Fruit fly (Drosophila melanogaster) whole organism, embryonic: ENCODE measurements around the gene alpha-PheRS.

ENCODE experiments used
- Atf3 ChIP-seq: fragments of 200-800 bp; sonication (Bioruptor generic); optimal IDR thresholded peaks from 3 replicates; lab custom pipeline; 2016; ENCODE audit warnings: missing biosample characterization, missing genetic modification characterization
- CG10321 ChIP-seq: fragments of 200-800 bp; sonication (Bioruptor generic); IDR thresholded peaks from 2 replicates; pipeline ENCODE4 v1.3.6; 2022; ENCODE audit warnings: missing biosample characterization, missing genetic modification characterization
- CG15073 ChIP-seq: fragments of 200-800 bp; sonication (Bioruptor generic); optimal IDR thresholded peaks from 2 replicates; lab custom pipeline; 2016; ENCODE audit warnings: missing biosample characterization, missing genetic modification characterization
- CG15696 ChIP-seq: fragments of 200-800 bp; sonication (Bioruptor generic); optimal IDR thresholded peaks from 2 replicates; lab custom pipeline; 2019; ENCODE audit warnings: missing biosample characterization, mild to moderate bottlenecking, missing genetic modification characterization, moderate library complexity
- CG2875 ChIP-seq: fragments of 200-800 bp; sonication (Bioruptor generic); optimal IDR thresholded peaks from 2 replicates; lab custom pipeline; 2017; ENCODE audit warnings: missing biosample characterization, mild to moderate bottlenecking, missing genetic modification characterization, missing genetic modification reagents
- CG3065 ChIP-seq: fragments of 200-800 bp; sonication (Bioruptor generic); optimal IDR thresholded peaks from 2 replicates; lab custom pipeline; 2016; ENCODE audit warnings: missing biosample characterization, missing genetic modification characterization
- CG31388 ChIP-seq: fragments of 200-800 bp; sonication (Bioruptor generic); optimal IDR thresholded peaks from 2 replicates; lab custom pipeline; 2016; ENCODE audit warnings: missing biosample characterization, missing genetic modification characterization
- CG3726 ChIP-seq: fragments of 200-800 bp; sonication (Bioruptor generic); IDR thresholded peaks from 3 replicates; pipeline ENCODE4, ENCODE4 v1.3.6; 2022; ENCODE audit warnings: missing biosample characterization, missing genetic modification characterization
- CG6254 ChIP-seq: fragments of 200-800 bp; sonication (Bioruptor generic); optimal IDR thresholded peaks from 3 replicates; lab custom pipeline; 2017; ENCODE audit warnings: mild to moderate bottlenecking, missing biosample characterization, missing genetic modification reagents, missing genetic modification characterization
- CG6272 ChIP-seq: fragments of 200-800 bp; sonication (Bioruptor generic); IDR thresholded peaks from 2 replicates; pipeline ENCODE4 v1.3.6; 2022; ENCODE audit warnings: missing biosample characterization, missing genetic modification characterization
- CG6791 ChIP-seq: fragments of 200-800 bp; sonication (Bioruptor generic); IDR thresholded peaks from 3 replicates; pipeline ENCODE4 v1.3.6; 2022; ENCODE audit warnings: missing biosample characterization, missing genetic modification characterization; ENCODE audit not compliant: partially characterized antibody
- CG7963 ChIP-seq: fragments of 200-800 bp; sonication (Bioruptor generic); IDR thresholded peaks from 3 replicates; pipeline ENCODE4 v1.3.6; 2022; ENCODE audit warnings: missing biosample characterization, missing genetic modification characterization; ENCODE audit not compliant: partially characterized antibody
- Camta ChIP-seq: fragments of 200-800 bp; sonication (Bioruptor generic); optimal IDR thresholded peaks from 2 replicates; lab custom pipeline; 2016; ENCODE audit warnings: missing biosample characterization, missing genetic modification characterization
- Chrac-16 ChIP-seq: fragments of 200-800 bp; sonication (Bioruptor generic); optimal IDR thresholded peaks from 3 replicates; lab custom pipeline; 2016; ENCODE audit warnings: missing biosample characterization, missing genetic modification characterization
- D ChIP-seq, 2 experiments: fragments of 200-800 bp in 1 of 2; fragments of >200 bp in 1 of 2; sonication (Bioruptor generic) in 1 of 2; optimal IDR thresholded peaks; 2 replicates in 1 of 2; 3 replicates in 1 of 2; lab custom pipeline; 2017; ENCODE audit warnings: mild to moderate bottlenecking in 1 of 2, missing biosample characterization in 1 of 2, missing genetic modification characterization in 1 of 2, missing genetic modification reagents in 1 of 2
- Dref ChIP-seq: fragments of 200-800 bp; sonication (Bioruptor generic); IDR thresholded peaks from 2 replicates; pipeline ENCODE4 v1.3.6; 2022; ENCODE audit warnings: missing biosample characterization, missing genetic modification characterization
- E2f2 ChIP-seq: fragments of 200-800 bp; sonication (Bioruptor generic); IDR thresholded peaks from 2 replicates; pipeline ENCODE4 v1.3.6; 2022; ENCODE audit warnings: missing biosample characterization, missing genetic modification characterization
- H15 ChIP-seq: fragments of 200-800 bp; sonication (Bioruptor generic); IDR thresholded peaks from 3 replicates; pipeline ENCODE4 v1.3.6; 2022; ENCODE audit warnings: missing biosample characterization, missing genetic modification characterization
- Hmr ChIP-seq: fragments of 200-800 bp; sonication (Bioruptor generic); optimal IDR thresholded peaks from 3 replicates; lab custom pipeline; 2017; ENCODE audit warnings: mild to moderate bottlenecking, missing biosample characterization, missing genetic modification reagents, missing genetic modification characterization
- Lhr ChIP-seq: fragments of 200-800 bp; sonication (Bioruptor generic); optimal IDR thresholded peaks from 3 replicates; lab custom pipeline; 2017; ENCODE audit warnings: mild to moderate bottlenecking, missing biosample characterization, missing genetic modification reagents, missing genetic modification characterization
- Mrtf ChIP-seq: fragments of 200-800 bp; sonication (Bioruptor generic); IDR thresholded peaks from 3 replicates; pipeline ENCODE4 v1.3.6; 2022; ENCODE audit warnings: missing biosample characterization, missing genetic modification characterization
- Optix ChIP-seq: fragments of 200-800 bp; sonication (Bioruptor generic); IDR thresholded peaks from 3 replicates; pipeline ENCODE4 v1.3.6; 2022; ENCODE audit warnings: missing biosample characterization, missing genetic modification characterization
- Pdp1 ChIP-seq, 2 experiments: fragments of 200-800 bp; sonication (Bioruptor generic); optimal IDR thresholded peaks; 3 replicates each; lab custom pipeline; 2016; ENCODE audit warnings: missing biosample characterization in 2 of 2, missing genetic modification characterization in 2 of 2, mild to moderate bottlenecking in 1 of 2, moderate library complexity in 1 of 2
- Sox102F ChIP-seq: fragments of 200-800 bp; sonication (Bioruptor generic); optimal IDR thresholded peaks from 2 replicates; lab custom pipeline; 2018; ENCODE audit warnings: missing biosample characterization, mild to moderate bottlenecking, missing genetic modification characterization, moderate library complexity
- Spps ChIP-seq: fragments of 200-800 bp; sonication (Bioruptor generic); optimal IDR thresholded peaks from 2 replicates; lab custom pipeline; 2018; ENCODE audit warnings: missing biosample characterization, mild to moderate bottlenecking, missing genetic modification characterization
- Ssrp ChIP-seq: fragments of 200-800 bp; sonication (Bioruptor generic); optimal IDR thresholded peaks from 2 replicates; lab custom pipeline; 2018; ENCODE audit warnings: missing biosample characterization, mild to moderate bottlenecking, missing genetic modification characterization, moderate library complexity
- ato ChIP-seq: fragments of 200-800 bp; sonication (Bioruptor generic); IDR thresholded peaks from 2 replicates; pipeline ENCODE4 v1.3.6; 2022; ENCODE audit warnings: missing biosample characterization, missing genetic modification characterization; ENCODE audit not compliant: partially characterized antibody
- bsh ChIP-seq, 2 experiments: fragments of 200-800 bp; sonication (Bioruptor generic); optimal IDR thresholded peaks; 2 replicates each; lab custom pipeline; 2017 to 2018; ENCODE audit warnings: mild to moderate bottlenecking in 2 of 2, missing biosample characterization in 2 of 2, missing genetic modification characterization in 2 of 2, moderate library complexity in 1 of 2
- cato ChIP-seq: fragments of 200-800 bp; sonication (Bioruptor generic); optimal IDR thresholded peaks from 2 replicates; lab custom pipeline; 2016; ENCODE audit warnings: missing biosample characterization, missing genetic modification characterization, borderline replicate concordance
- chm ChIP-seq: fragments of 200-800 bp; sonication (Bioruptor generic); IDR thresholded peaks from 2 replicates; pipeline ENCODE4 v1.3.6; 2022; ENCODE audit warnings: missing biosample characterization, missing genetic modification characterization
- chn ChIP-seq: fragments of 200-800 bp; sonication (Bioruptor generic); optimal IDR thresholded peaks from 2 replicates; lab custom pipeline; 2016; ENCODE audit warnings: missing biosample characterization, missing genetic modification characterization
- crol ChIP-seq: fragments of 200-800 bp; sonication (Bioruptor generic); IDR thresholded peaks from 2 replicates; pipeline ENCODE4 v1.3.6; 2022; ENCODE audit warnings: missing biosample characterization, missing genetic modification characterization
- dysf ChIP-seq: fragments of 200-800 bp; sonication (Bioruptor generic); IDR thresholded peaks from 3 replicates; pipeline ENCODE4 v1.3.6; 2022; ENCODE audit warnings: missing biosample characterization, missing genetic modification characterization
- exex ChIP-seq: fragments of 200-800 bp; sonication (Bioruptor generic); optimal IDR thresholded peaks from 4 replicates; lab custom pipeline; 2018; ENCODE audit warnings: missing biosample characterization, mild to moderate bottlenecking, missing genetic modification characterization, moderate library complexity
- gcm2 ChIP-seq: fragments of 200-800 bp; sonication (Bioruptor generic); optimal IDR thresholded peaks from 2 replicates; lab custom pipeline; 2016; ENCODE audit warnings: missing biosample characterization, missing genetic modification characterization
- gt ChIP-seq: fragments of 200-800 bp; sonication (Bioruptor generic); IDR thresholded peaks from 2 replicates; pipeline ENCODE4 v1.3.6; 2022; ENCODE audit warnings: missing biosample characterization, missing genetic modification characterization
- insv ChIP-seq, 2 experiments: fragments of 200-800 bp; sonication (Bioruptor generic); optimal IDR thresholded peaks; 3 replicates each; lab custom pipeline; 2016 to 2018; ENCODE audit warnings: missing biosample characterization in 2 of 2, missing genetic modification characterization in 2 of 2
- inv ChIP-seq: fragments of 200-800 bp; sonication (Bioruptor generic); IDR thresholded peaks from 2 replicates; pipeline ENCODE4 v1.3.6; 2022; ENCODE audit warnings: missing biosample characterization, missing genetic modification characterization; ENCODE audit not compliant: partially characterized antibody
- lab ChIP-seq: fragments of 200-800 bp; sonication (Bioruptor generic); optimal IDR thresholded peaks from 3 replicates; lab custom pipeline; 2017; ENCODE audit warnings: missing biosample characterization, missing genetic modification characterization, mild to moderate bottlenecking, moderate library complexity, missing genetic modification reagents
- lbe ChIP-seq: fragments of 200-800 bp; sonication (Bioruptor generic); optimal IDR thresholded peaks from 2 replicates; lab custom pipeline; 2016; ENCODE audit warnings: missing biosample characterization, mild to moderate bottlenecking, missing genetic modification characterization
- pan ChIP-seq, 4 experiments: fragments of >200 bp in 3 of 4; fragments of 200-800 bp in 1 of 4; sonication (Bioruptor generic) in 1 of 4; optimal IDR thresholded peaks in 3 of 4; IDR thresholded peaks in 1 of 4; 2 replicates each; pipeline versions ENCODE4 v1.3.6 to Lab custom; 2017 to 2022; ENCODE audit warnings: missing biosample characterization in 2 of 4, missing genetic modification characterization in 2 of 4, mixed read lengths in 1 of 4
- pb ChIP-seq: fragments of 200-800 bp; sonication (Bioruptor generic); optimal IDR thresholded peaks from 3 replicates; lab custom pipeline; 2016; ENCODE audit warnings: missing biosample characterization, missing genetic modification characterization
- psq ChIP-seq: fragments of 200-800 bp; sonication (Bioruptor generic); optimal IDR thresholded peaks from 2 replicates; lab custom pipeline; 2017; ENCODE audit warnings: missing biosample characterization, missing genetic modification characterization
- row ChIP-seq: fragments of 200-800 bp; sonication (Bioruptor generic); IDR thresholded peaks from 3 replicates; pipeline ENCODE4 v1.3.6; 2022; ENCODE audit warnings: missing biosample characterization, missing genetic modification characterization
- shn ChIP-seq: fragments of 200-800 bp; sonication (Bioruptor generic); optimal IDR thresholded peaks from 3 replicates; lab custom pipeline; 2016; ENCODE audit warnings: missing biosample characterization, missing genetic modification characterization
- sima ChIP-seq: fragments of 200-800 bp; sonication (Bioruptor generic); optimal IDR thresholded peaks from 2 replicates; lab custom pipeline; 2016; ENCODE audit warnings: missing biosample characterization, missing genetic modification characterization
- so ChIP-seq: fragments of 200-800 bp; sonication (Bioruptor generic); IDR thresholded peaks from 3 replicates; pipeline ENCODE4 v1.3.6; 2022; ENCODE audit warnings: missing biosample characterization, missing genetic modification characterization
- sob ChIP-seq: fragments of 200-800 bp; sonication (Bioruptor generic); IDR thresholded peaks from 2 replicates; pipeline ENCODE4 v1.3.6; 2022; ENCODE audit warnings: missing biosample characterization, missing genetic modification characterization
- usp ChIP-seq: fragments of >200 bp; optimal IDR thresholded peaks from 2 replicates; lab custom pipeline; 2017; ENCODE audit warnings: missing biosample characterization, missing genetic modification characterization
- vvl ChIP-seq: fragments of 200-800 bp; sonication (Bioruptor generic); IDR thresholded peaks from 2 replicates; pipeline ENCODE4 v1.3.6; 2022; ENCODE audit warnings: missing biosample characterization, missing genetic modification characterization

alpha-PheRS gene

DNA sequence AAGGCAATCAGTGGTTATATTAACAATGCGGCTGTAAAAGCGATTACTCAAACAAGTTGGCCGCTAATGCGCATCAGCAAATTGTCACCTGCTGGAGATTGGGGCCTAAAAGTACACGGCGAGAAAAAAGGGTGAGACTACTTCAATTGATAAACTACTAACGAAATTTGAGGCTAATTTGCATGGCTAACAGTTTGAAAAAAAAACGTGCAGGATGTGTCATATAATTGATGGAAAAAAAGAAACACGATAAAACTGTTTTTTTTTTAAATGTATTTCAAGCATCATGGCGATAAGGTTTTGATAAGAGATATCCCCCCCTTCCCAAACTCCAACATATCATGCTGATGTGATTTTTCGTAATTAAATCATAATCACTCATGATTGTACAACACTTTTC is 32.7 kb downstream of the alpha-PheRS start (continued):
- TF ChIP-seq Spps (tag; lab: Kevin White, UChicago) = no peak
- peak; percentile 17 for TF ChIP-seq pb (GFP tag; lab: Kevin White, UChicago)
- TF ChIP-seq pan (optimal IDR thresholded peaks at IDR 0.05; lab: Kevin White, UChicago) = no peak
- TF ChIP-seq pan (GFP tag; optimal IDR thresholded peaks at IDR 0.05 in 1 of 2, IDR thresholded peaks at IDR 0.05 in 1 of 2) = peak in 1 of 2 experiments; percentile 50
- peak; percentile 69 for TF ChIP-seq lab (GFP tag; lab: Kevin White, UChicago)
- no peak for TF ChIP-seq Chrac-16
- TF ChIP-seq inv (GFP tag; lab: Robert Waterston, UW) = no peak
- no peak for TF ChIP-seq crol (GFP tag; lab: Robert Waterston, UW)
- TF ChIP-seq CG15696 (tag; lab: Kevin White, UChicago) = no peak
- no peak for TF ChIP-seq E2f2
- TF ChIP-seq vvl (GFP tag; lab: Robert Waterston, UW) = peak; percentile 60; the same call in 1 of the 2 replicates
- TF ChIP-seq Camta (GFP tag; lab: Kevin White, UChicago) = no peak
- no peak for TF ChIP-seq lbe (GFP tag; lab: Kevin White, UChicago)
- peak; percentile 1 for TF ChIP-seq Sox102F
- TF ChIP-seq sima (GFP tag; lab: Kevin White, UChicago) = no peak
- no peak for TF ChIP-seq H15 (GFP tag; lab: Robert Waterston, UW)
- no peak for TF ChIP-seq usp (GFP tag; lab: Kevin White, UChicago)
- no peak for TF ChIP-seq gt (GFP tag; lab: Robert Waterston, UW)
- TF ChIP-seq Mrtf (GFP tag; lab: Robert Waterston, UW) = no peak
- TF ChIP-seq row (GFP tag; lab: Robert Waterston, UW) = peak; percentile 66
- TF ChIP-seq exex (tag; lab: Kevin White, UChicago) = no peak
- no peak for TF ChIP-seq CG6254
- no peak for TF ChIP-seq CG3065 (GFP tag; lab: Kevin White, UChicago)
- no peak for TF ChIP-seq chn (GFP tag; lab: Kevin White, UChicago)
- no peak for TF ChIP-seq gcm2 (GFP tag; lab: Kevin White, UChicago)
- no peak for TF ChIP-seq ato (GFP tag; lab: Robert Waterston, UW)
- TF ChIP-seq CG10321 (GFP tag; lab: Robert Waterston, UW) = no peak
- no peak for TF ChIP-seq CG2875 (GFP tag; lab: Kevin White, UChicago)
- no peak for TF ChIP-seq CG6791 (GFP tag; lab: Robert Waterston, UW)
- peak; percentile 65; the same call in 2 of the 3 replicates for TF ChIP-seq dysf (GFP tag; lab: Robert Waterston, UW)
- no peak for TF ChIP-seq Optix (GFP tag; lab: Robert Waterston, UW)
- peak in 1 of 2 experiments; percentile 14 for TF ChIP-seq Pdp1 (GFP tag; optimal IDR thresholded peaks at IDR 0.05; lab: Kevin White, UChicago)
- no peak for TF ChIP-seq CG15073 (GFP tag; lab: Kevin White, UChicago)
- no peak for TF ChIP-seq shn (GFP tag; lab: Kevin White, UChicago)
- no peak for TF ChIP-seq CG7963
- TF ChIP-seq CG31388 (GFP tag; lab: Kevin White, UChicago) = no peak
- peak; percentile 69 for TF ChIP-seq Hmr (GFP tag; lab: Kevin White, UChicago)
- no peak for TF ChIP-seq chm (GFP tag; lab: Robert Waterston, UW)
- TF ChIP-seq CG6272 (GFP tag; lab: Robert Waterston, UW) = no peak
- no peak for TF ChIP-seq bsh (GFP tag; optimal IDR thresholded peaks at IDR 0.05; lab: Kevin White, UChicago)
- no peak for TF ChIP-seq CG3726 (GFP tag; lab: Robert Waterston, UW)
- TF ChIP-seq insv (GFP tag; optimal IDR thresholded peaks at IDR 0.05; lab: Kevin White, UChicago) = no peak
- TF ChIP-seq Lhr (GFP tag; lab: Kevin White, UChicago) = no peak
- TF ChIP-seq sob (GFP tag; lab: Robert Waterston, UW) = no peak
- TF ChIP-seq cato (GFP tag; lab: Kevin White, UChicago) = no peak
- TF ChIP-seq psq (GFP tag; lab: Kevin White, UChicago) = no peak
- no peak for TF ChIP-seq Dref (GFP tag; lab: Robert Waterston, UW)
- TF ChIP-seq Ssrp = no peak
- no peak for TF ChIP-seq Atf3
- TF ChIP-seq D (optimal IDR thresholded peaks at IDR 0.05; lab: Kevin White, UChicago) = no peak
- no peak for TF ChIP-seq D (GFP tag; optimal IDR thresholded peaks at IDR 0.05; lab: Kevin White, UChicago)
- no peak for TF ChIP-seq so (GFP tag; lab: Robert Waterston, UW)
